Worm (Caenorhabditis elegans) whole organism, young adult: ENCODE data around the gene T21B4.15.

Source experiments
- F33H1.4 ChIP-seq: fragments of 200-800 bp; sonication (Bioruptor generic); IDR thresholded peaks from 2 replicates; pipeline ENCODE4 v1.3.6; 2022; ENCODE audit warnings: missing genetic modification reagents, missing genetic modification characterization, missing compliant biosample characterization
- F37B4.10 ChIP-seq: fragments of 200-800 bp; sonication (Bioruptor generic); IDR thresholded peaks from 2 replicates; pipeline ENCODE4 v1.3.6; 2022; ENCODE audit warnings: missing genetic modification characterization, missing compliant biosample characterization
- Y79H2A.3 ChIP-seq: fragments of 200-800 bp; sonication (Bioruptor generic); conservative IDR thresholded peaks from 2 replicates; pipeline ENCODE4 v1.3.6; 2022; ENCODE audit warnings: missing genetic modification reagents, missing genetic modification characterization, missing compliant biosample characterization
- ceh-100 ChIP-seq: fragments of 200-800 bp; sonication (Bioruptor generic); IDR thresholded peaks from 2 replicates; pipeline ENCODE4 v1.3.6; 2022; ENCODE audit warnings: missing genetic modification reagents, missing genetic modification characterization, missing compliant biosample characterization
- ceh-27 ChIP-seq: fragments of 200-800 bp; sonication (Bioruptor generic); optimal IDR thresholded peaks from 2 replicates; lab custom pipeline; 2018; ENCODE audit warnings: mild to moderate bottlenecking, missing genetic modification characterization, moderate library complexity, missing compliant biosample characterization
- ceh-79 ChIP-seq: sonication (generic microtip); optimal IDR thresholded peaks from 2 replicates; lab custom pipeline; 2017; ENCODE audit warnings: mild to moderate bottlenecking, missing genetic modification characterization, missing compliant biosample characterization
- dpff-1 ChIP-seq: sonication (generic microtip); optimal IDR thresholded peaks from 2 replicates; lab custom pipeline; 2017; ENCODE audit warnings: mild to moderate bottlenecking, missing genetic modification characterization, missing compliant biosample characterization
- egl-18 ChIP-seq: fragments of 200-800 bp; sonication (Bioruptor generic); IDR thresholded peaks from 2 replicates; pipeline ENCODE4 v1.3.6; 2022; ENCODE audit warnings: missing genetic modification reagents, missing genetic modification characterization, missing compliant biosample characterization
- madf-8 ChIP-seq: fragments of 200-800 bp; sonication (Bioruptor generic); conservative IDR thresholded peaks from 2 replicates; pipeline ENCODE4 v1.3.6; 2022; ENCODE audit warnings: missing genetic modification reagents, missing genetic modification characterization, missing compliant biosample characterization
- unc-130 ChIP-seq: sonication (generic microtip); optimal IDR thresholded peaks from 2 replicates; lab custom pipeline; 2016; ENCODE audit warnings: missing genetic modification reagents, missing genetic modification characterization, missing compliant biosample characterization
- unc-62 ChIP-seq: fragments of 150-350 bp; optimal IDR thresholded peaks from 2 replicates; lab custom pipeline; 2014; ENCODE audit warnings: missing biosample characterization, missing genetic modification reagents, missing genetic modification characterization

- TF ChIP-seq F33H1.4 (GFP tag; lab: Robert Waterston, UW) (no peak), ceh-79 (no peak), ceh-100 (GFP tag; lab: Robert Waterston, UW) (no peak), madf-8 (GFP tag; lab: Robert Waterston, UW) (no peak), ceh-27 (no peak), F37B4.10 (GFP tag; lab: Robert Waterston, UW) (no peak), egl-18 (no peak), unc-130 (GFP tag; lab: Kevin White, UChicago) (no peak), unc-62 (GFP tag; lab: Kevin White, UChicago) (no peak), dpff-1 (tag; lab: Kevin White, UChicago) (no peak), Y79H2A.3 (GFP tag; lab: Robert Waterston, UW) (no peak)
These were observed 45.2 kb upstream of the T21B4.15 start, which contains the start of the genes W05H5.1 and pitr-6 for ce11 chrII:12444679-12445376.
